Worm (Caenorhabditis elegans) whole organism, L3 larva: ENCODE results near the gene twk-23.
A peak's percentile ranks its signal among the peaks of the same experiment; 100 is the strongest.

Experiments
- R02D3.7 ChIP-seq: fragments of 150-350 bp; optimal IDR thresholded peaks from 2 replicates; lab custom pipeline; 2014; ENCODE audit warnings: missing biosample characterization, missing genetic modification characterization
- ZK546.5 ChIP-seq: sonication (generic microtip); optimal IDR thresholded peaks from 2 replicates; lab custom pipeline; 2017; ENCODE audit warnings: missing biosample characterization, missing genetic modification characterization
- ama-1 ChIP-seq: fragments of 150-350 bp; optimal IDR thresholded peaks from 2 replicates; lab custom pipeline; 2018
- ceh-16 ChIP-seq: sonication (generic microtip); optimal IDR thresholded peaks from 2 replicates; lab custom pipeline; 2017; ENCODE audit warnings: missing biosample characterization, missing genetic modification characterization
- ceh-28 ChIP-seq: fragments of 150-350 bp; optimal IDR thresholded peaks from 2 replicates; lab custom pipeline; 2014; ENCODE audit warnings: missing biosample characterization, missing genetic modification reagents, missing genetic modification characterization
- ceh-82 ChIP-seq: fragments of 150-350 bp; optimal IDR thresholded peaks from 2 replicates; lab custom pipeline; 2014; ENCODE audit warnings: missing biosample characterization, missing genetic modification characterization
- ceh-9 ChIP-seq: sonication (generic microtip); optimal IDR thresholded peaks from 2 replicates; lab custom pipeline; 2018; ENCODE audit warnings: missing biosample characterization, missing genetic modification characterization
- daf-12 ChIP-seq: fragments of 150-350 bp; optimal IDR thresholded peaks from 2 replicates; lab custom pipeline; 2014; ENCODE audit warnings: missing biosample characterization, missing genetic modification reagents, missing genetic modification characterization
- egl-27 ChIP-seq: sonication (generic microtip); optimal IDR thresholded peaks from 4 replicates; lab custom pipeline; 2017; ENCODE audit warnings: missing biosample characterization, missing genetic modification reagents, missing genetic modification characterization
- egl-5 ChIP-seq: fragments of 150-350 bp; optimal IDR thresholded peaks from 2 replicates; lab custom pipeline; 2017; ENCODE audit warnings: missing biosample characterization, missing genetic modification reagents, missing genetic modification characterization, inconsistent platforms
- elt-1 ChIP-seq: fragments of 150-350 bp; optimal IDR thresholded peaks from 2 replicates; lab custom pipeline; 2014; ENCODE audit warnings: missing biosample characterization, missing genetic modification characterization
- elt-2 ChIP-seq: sonication (generic microtip); optimal IDR thresholded peaks from 2 replicates; lab custom pipeline; 2016; ENCODE audit warnings: missing genetic modification reagents, mild to moderate bottlenecking, missing genetic modification characterization, missing compliant biosample characterization
- elt-3 ChIP-seq, 3 experiments: fragments of 150-350 bp in 1 of 3; sonication (generic microtip) in 2 of 3; optimal IDR thresholded peaks; 2 replicates in 2 of 3; 4 replicates in 1 of 3; lab custom pipeline; 2014 to 2017; ENCODE audit warnings: missing biosample characterization in 3 of 3, missing genetic modification characterization in 3 of 3
- eor-1 ChIP-seq, 2 experiments: fragments of 150-350 bp; optimal IDR thresholded peaks; 2 replicates each; lab custom pipeline; 2014 to 2018; ENCODE audit warnings: missing biosample characterization in 2 of 2, missing genetic modification characterization in 2 of 2
- fkh-10 ChIP-seq: sonication (generic microtip); optimal IDR thresholded peaks from 2 replicates; lab custom pipeline; 2017; ENCODE audit warnings: missing biosample characterization, missing genetic modification reagents, missing genetic modification characterization
- fkh-2 ChIP-seq: fragments of 150-350 bp; optimal IDR thresholded peaks from 2 replicates; lab custom pipeline; 2014; ENCODE audit warnings: missing biosample characterization, missing genetic modification reagents, missing genetic modification characterization
- fos-1 ChIP-seq: fragments of 150-350 bp; optimal IDR thresholded peaks from 2 replicates; lab custom pipeline; 2014; ENCODE audit warnings: missing biosample characterization, missing genetic modification characterization
- hmg-11 ChIP-seq: sonication (generic microtip); optimal IDR thresholded peaks from 2 replicates; lab custom pipeline; 2016; ENCODE audit warnings: missing genetic modification characterization, missing compliant biosample characterization
- jun-1 ChIP-seq: fragments of 150-350 bp; optimal IDR thresholded peaks from 2 replicates; lab custom pipeline; 2014; ENCODE audit warnings: missing biosample characterization, missing genetic modification reagents, missing genetic modification characterization
- lin-39 ChIP-seq: fragments of 150-350 bp; optimal IDR thresholded peaks from 2 replicates; lab custom pipeline; 2018; ENCODE audit warnings: missing biosample characterization, missing genetic modification reagents, missing genetic modification characterization
- lsy-12 ChIP-seq: sonication (generic microtip); optimal IDR thresholded peaks from 2 replicates; lab custom pipeline; 2016; ENCODE audit warnings: mild to moderate bottlenecking, missing genetic modification characterization, missing compliant biosample characterization
- mdl-1 ChIP-seq: fragments of 150-350 bp; optimal IDR thresholded peaks from 2 replicates; lab custom pipeline; 2014; ENCODE audit warnings: missing biosample characterization, missing genetic modification characterization
- mml-1 ChIP-seq: fragments of 150-350 bp; sonication (generic microtip); optimal IDR thresholded peaks from 3 replicates; lab custom pipeline; 2014; ENCODE audit warnings: missing biosample characterization, missing genetic modification characterization
- nfya-1 ChIP-seq: sonication (generic microtip); optimal IDR thresholded peaks from 2 replicates; lab custom pipeline; 2017; ENCODE audit warnings: missing genetic modification characterization, mild to moderate bottlenecking, missing compliant biosample characterization, antibody characterized with exemption, moderate library complexity; ENCODE audit not compliant: insufficient read depth
- nhr-11 ChIP-seq: fragments of 150-350 bp; optimal IDR thresholded peaks from 2 replicates; lab custom pipeline; 2014; ENCODE audit warnings: missing biosample characterization, missing genetic modification characterization
- nhr-12 ChIP-seq: fragments of 150-350 bp; optimal IDR thresholded peaks from 2 replicates; lab custom pipeline; 2014; ENCODE audit warnings: missing biosample characterization, missing genetic modification characterization
- nhr-23 ChIP-seq: fragments of 150-350 bp; optimal IDR thresholded peaks from 2 replicates; lab custom pipeline; 2014; ENCODE audit warnings: missing biosample characterization, missing genetic modification reagents, missing genetic modification characterization
- nhr-237 ChIP-seq: fragments of 150-350 bp; optimal IDR thresholded peaks from 2 replicates; lab custom pipeline; 2014; ENCODE audit warnings: missing biosample characterization, missing genetic modification characterization
- nhr-28 ChIP-seq: fragments of 150-350 bp; optimal IDR thresholded peaks from 2 replicates; lab custom pipeline; 2014; ENCODE audit warnings: missing biosample characterization, missing genetic modification characterization
- nhr-67 ChIP-seq: fragments of 150-350 bp; optimal IDR thresholded peaks from 2 replicates; lab custom pipeline; 2014; ENCODE audit warnings: missing biosample characterization, missing genetic modification characterization
- nhr-76 ChIP-seq: fragments of 150-350 bp; sonication (generic microtip); optimal IDR thresholded peaks from 5 replicates; lab custom pipeline; 2014; ENCODE audit warnings: missing biosample characterization, missing genetic modification characterization
- nhr-77 ChIP-seq: fragments of 150-350 bp; optimal IDR thresholded peaks from 2 replicates; lab custom pipeline; 2014; ENCODE audit warnings: missing biosample characterization, missing genetic modification characterization
- pha-4 ChIP-seq: fragments of 150-350 bp; optimal IDR thresholded peaks from 2 replicates; lab custom pipeline; 2014; ENCODE audit warnings: missing biosample characterization, missing genetic modification reagents, missing genetic modification characterization
- pqm-1 ChIP-seq: fragments of 150-350 bp; optimal IDR thresholded peaks from 2 replicates; lab custom pipeline; 2017; ENCODE audit warnings: missing biosample characterization, missing genetic modification characterization, inconsistent platforms
- skn-1 ChIP-seq: fragments of 150-350 bp; optimal IDR thresholded peaks from 2 replicates; lab custom pipeline; 2014; ENCODE audit warnings: missing biosample characterization, missing genetic modification characterization
- snpc-4 ChIP-seq: fragments of 150-350 bp; optimal IDR thresholded peaks from 2 replicates; lab custom pipeline; 2014; ENCODE audit warnings: missing biosample characterization, missing genetic modification characterization
- tbx-2 ChIP-seq: sonication (generic microtip); optimal IDR thresholded peaks from 2 replicates; lab custom pipeline; 2016; ENCODE audit warnings: mild to moderate bottlenecking, missing genetic modification characterization, missing compliant biosample characterization
- unc-39 ChIP-seq: sonication (generic microtip); optimal IDR thresholded peaks from 4 replicates; lab custom pipeline; 2017; ENCODE audit warnings: missing biosample characterization, missing genetic modification characterization
- unc-62 ChIP-seq: fragments of 150-350 bp; sonication (generic microtip); optimal IDR thresholded peaks from 4 replicates; lab custom pipeline; 2014; ENCODE audit warnings: missing biosample characterization, missing genetic modification reagents, missing genetic modification characterization
- zag-1 ChIP-seq: fragments of 150-350 bp; optimal IDR thresholded peaks from 2 replicates; lab custom pipeline; 2014; ENCODE audit warnings: missing biosample characterization, missing genetic modification characterization
- ztf-11 ChIP-seq: fragments of 150-350 bp; optimal IDR thresholded peaks from 2 replicates; lab custom pipeline; 2014; ENCODE audit warnings: missing biosample characterization, missing genetic modification characterization
- ztf-4 ChIP-seq: fragments of 150-350 bp; optimal IDR thresholded peaks from 2 replicates; lab custom pipeline; 2014; ENCODE audit warnings: missing biosample characterization, missing genetic modification characterization

The twk-23 gene

DNA sequence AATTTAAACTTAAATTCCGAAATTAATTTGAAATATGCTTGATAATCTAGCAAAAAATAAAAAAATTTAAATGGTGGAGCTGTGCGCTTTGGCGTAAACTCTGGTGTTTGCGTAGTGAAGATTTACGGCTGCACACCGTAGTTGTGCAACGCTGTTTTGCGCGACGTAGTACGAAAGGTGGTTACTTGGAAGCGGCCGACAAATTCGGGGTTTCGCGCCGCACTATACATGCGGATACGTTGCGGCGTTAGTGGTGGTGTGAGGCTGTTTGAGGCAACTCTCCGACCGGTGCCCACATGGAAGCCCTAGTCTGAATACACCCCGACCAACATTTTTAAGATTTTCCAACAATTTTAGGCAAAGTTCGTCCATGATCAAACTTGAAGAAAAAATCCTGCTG, 10.1 kb upstream of the twk-23 start:
- TF ChIP-seq elt-1 (tag; lab: Kevin White, UChicago) (no peak), nhr-11 (tag; lab: Kevin White, UChicago) (no peak), nhr-237 (no peak), tbx-2 (tag; lab: Kevin White, UChicago) (no peak), fos-1 (tag; lab: Kevin White, UChicago) (no peak), ceh-28 (tag; lab: Kevin White, UChicago) (no peak), zag-1 (tag; lab: Kevin White, UChicago) (no peak), elt-2 (no peak), fkh-10 (GFP tag; lab: Kevin White, UChicago) (no peak), mml-1 (tag; lab: Kevin White, UChicago) (no peak), ama-1 (lab: Kevin White, UChicago) (no peak), unc-62 (GFP tag; lab: Kevin White, UChicago) (no peak)

DNA sequence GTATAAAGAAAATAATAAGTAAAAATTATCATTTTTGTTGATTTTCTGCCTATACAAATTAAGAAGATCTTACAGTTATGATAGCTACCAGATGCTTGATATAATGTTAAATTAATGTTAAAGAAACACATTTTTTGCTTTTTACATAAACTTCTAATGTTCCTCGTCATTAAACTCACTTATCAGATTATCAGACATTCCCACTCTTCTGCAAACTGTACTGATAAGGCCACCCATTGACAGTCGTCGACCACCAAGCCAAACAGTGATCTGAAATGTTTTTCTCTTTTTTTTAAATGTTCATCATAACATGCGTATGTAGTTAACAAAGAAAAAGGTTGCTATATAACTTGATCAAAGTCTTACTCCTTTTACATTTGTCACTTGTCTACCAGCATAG, 4.6 kb downstream of the twk-23 start:
- TF ChIP-seq pqm-1 (tag; lab: Kevin White, UChicago) (peak; percentile 26), eor-1 (tag; optimal IDR thresholded peaks at IDR 0.05; lab: Kevin White, UChicago) (no peak), elt-3 (tag; optimal IDR thresholded peaks at IDR 0.05; lab: Kevin White, UChicago) (no peak)

DNA sequence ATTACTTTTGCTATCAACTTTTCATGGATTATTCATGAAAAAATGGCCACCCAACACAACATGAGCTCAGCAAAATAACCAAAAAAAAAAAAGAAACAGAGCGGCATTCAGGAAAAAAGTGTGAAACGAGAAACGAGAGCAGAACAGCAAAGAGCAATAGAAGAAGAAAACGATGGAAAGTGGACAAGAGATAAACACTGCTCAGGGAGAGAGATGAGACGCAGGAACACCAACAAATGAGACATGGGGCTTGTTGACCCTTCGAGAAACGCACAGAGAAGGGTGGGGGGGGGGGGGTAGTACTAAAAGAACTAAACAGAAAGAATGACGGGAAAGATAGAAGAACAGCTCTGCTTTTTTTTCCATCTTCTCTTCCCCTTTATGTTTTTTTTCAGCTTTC, 11.5 kb downstream of the twk-23 start:
- no peak for TF ChIP-seq elt-1 (tag; lab: Kevin White, UChicago)
- no peak for TF ChIP-seq ceh-16 (tag; lab: Kevin White, UChicago)
- no peak for TF ChIP-seq ceh-9 (tag; lab: Kevin White, UChicago)
- peak; percentile 57 for TF ChIP-seq pha-4 (tag; lab: Kevin White, UChicago)
- no peak for TF ChIP-seq skn-1 (tag; lab: Kevin White, UChicago)
- no peak for TF ChIP-seq ztf-11
- no peak for TF ChIP-seq eor-1 (tag; optimal IDR thresholded peaks at IDR 0.05; lab: Kevin White, UChicago)
- TF ChIP-seq nhr-23 = no peak
- no peak for TF ChIP-seq jun-1 (tag; lab: Kevin White, UChicago)
- TF ChIP-seq hmg-11 = peak; percentile 35
- TF ChIP-seq tbx-2 (tag; lab: Kevin White, UChicago) = no peak
- TF ChIP-seq egl-27 (tag; lab: Kevin White, UChicago) = no peak
- no peak for TF ChIP-seq fkh-2 (tag; lab: Kevin White, UChicago)
- no peak for TF ChIP-seq ztf-4
- TF ChIP-seq R02D3.7 (tag; lab: Kevin White, UChicago) = no peak
- no peak for TF ChIP-seq nhr-76
- no peak for TF ChIP-seq snpc-4
- TF ChIP-seq nhr-77 = no peak
- TF ChIP-seq ceh-28 (tag; lab: Kevin White, UChicago) = no peak
- no peak for TF ChIP-seq nhr-67 (tag; lab: Kevin White, UChicago)
- no peak for TF ChIP-seq elt-3 (tag; optimal IDR thresholded peaks at IDR 0.05; lab: Kevin White, UChicago)
- TF ChIP-seq nhr-28 (tag; lab: Kevin White, UChicago) = no peak
- TF ChIP-seq ZK546.5 (tag; lab: Kevin White, UChicago) = no peak
- no peak for TF ChIP-seq daf-12
- TF ChIP-seq mdl-1 (tag; lab: Kevin White, UChicago) = no peak
- TF ChIP-seq nfya-1 = peak; percentile 44
- TF ChIP-seq egl-5 (tag; lab: Kevin White, UChicago) = peak; percentile 44
- no peak for TF ChIP-seq nhr-12 (tag; lab: Kevin White, UChicago)
- TF ChIP-seq lin-39 (tag; lab: Kevin White, UChicago) = peak; percentile 1
- TF ChIP-seq lsy-12 (tag; lab: Kevin White, UChicago) = no peak
- no peak for TF ChIP-seq nhr-11 (tag; lab: Kevin White, UChicago)
- TF ChIP-seq unc-62 (GFP tag; lab: Kevin White, UChicago) = no peak
- TF ChIP-seq ceh-82 (tag; lab: Kevin White, UChicago) = no peak
- TF ChIP-seq unc-39 = no peak
- no peak for TF ChIP-seq zag-1 (tag; lab: Kevin White, UChicago)
